Fruit fly (Drosophila melanogaster) whole organism, embryonic: ENCODE results near the gene CG10298.

ENCODE experiments used
- C15 ChIP-seq: fragments of 200-800 bp; sonication (Bioruptor generic); IDR thresholded peaks from 3 replicates; pipeline ENCODE4 v1.3.6; 2022; ENCODE audit warnings: missing biosample characterization, missing genetic modification characterization
- CG15514 ChIP-seq: fragments of 200-800 bp; sonication (Bioruptor generic); optimal IDR thresholded peaks from 3 replicates; lab custom pipeline; 2017; ENCODE audit warnings: missing biosample characterization, missing genetic modification characterization, mild to moderate bottlenecking, moderate library complexity, missing genetic modification reagents
- CG1832 ChIP-seq: fragments of 200-800 bp; sonication (Bioruptor generic); optimal IDR thresholded peaks from 2 replicates; lab custom pipeline; 2017; ENCODE audit warnings: missing biosample characterization, mild to moderate bottlenecking, missing genetic modification characterization, inconsistent platforms
- CG7357 ChIP-seq: fragments of 200-800 bp; sonication (Bioruptor generic); IDR thresholded peaks from 3 replicates; pipeline ENCODE4 v1.3.6; 2022; ENCODE audit warnings: missing biosample characterization, missing genetic modification characterization
- Fer1 ChIP-seq: fragments of 200-800 bp; sonication (Bioruptor generic); optimal IDR thresholded peaks from 2 replicates; lab custom pipeline; 2017; ENCODE audit warnings: missing biosample characterization, mild to moderate bottlenecking, missing genetic modification characterization
- Hr39 ChIP-seq: fragments of >200 bp; optimal IDR thresholded peaks from 2 replicates; lab custom pipeline; 2017
- NFAT ChIP-seq: fragments of 200-800 bp; sonication (Bioruptor generic); IDR thresholded peaks from 2 replicates; pipeline ENCODE4 v1.3.6; 2022; ENCODE audit warnings: missing biosample characterization, missing genetic modification characterization
- Sox102F ChIP-seq: fragments of 200-800 bp; sonication (Bioruptor generic); optimal IDR thresholded peaks from 2 replicates; lab custom pipeline; 2018; ENCODE audit warnings: missing biosample characterization, mild to moderate bottlenecking, missing genetic modification characterization, moderate library complexity
- bbx ChIP-seq: fragments of 200-800 bp; sonication (Bioruptor generic); IDR thresholded peaks from 2 replicates; pipeline ENCODE4 v1.3.6; 2022; ENCODE audit warnings: missing biosample characterization, missing genetic modification characterization; ENCODE audit not compliant: partially characterized antibody
- bsh ChIP-seq, 2 experiments: fragments of 200-800 bp; sonication (Bioruptor generic); optimal IDR thresholded peaks; 2 replicates each; lab custom pipeline; 2017 to 2018; ENCODE audit warnings: mild to moderate bottlenecking in 2 of 2, missing biosample characterization in 2 of 2, missing genetic modification characterization in 2 of 2, moderate library complexity in 1 of 2
- h ChIP-seq: fragments of >200 bp; optimal IDR thresholded peaks from 2 replicates; lab custom pipeline; 2017
- lab ChIP-seq: fragments of 200-800 bp; sonication (Bioruptor generic); optimal IDR thresholded peaks from 3 replicates; lab custom pipeline; 2017; ENCODE audit warnings: missing biosample characterization, missing genetic modification characterization, mild to moderate bottlenecking, moderate library complexity, missing genetic modification reagents
- nau ChIP-seq: fragments of 200-800 bp; sonication (Bioruptor generic); optimal IDR thresholded peaks from 3 replicates; lab custom pipeline; 2017; ENCODE audit warnings: missing biosample characterization, mild to moderate bottlenecking, missing genetic modification characterization, missing genetic modification reagents
- wdn ChIP-seq: fragments of 200-800 bp; sonication (Bioruptor generic); IDR thresholded peaks from 2 replicates; pipeline ENCODE4 v1.3.6; 2022; ENCODE audit warnings: missing biosample characterization, missing genetic modification characterization

- TF ChIP-seq Fer1 (no peak), C15 (GFP tag; lab: Robert Waterston, UW) (no peak), Sox102F (GFP tag; lab: Kevin White, UChicago) (no peak), CG1832 (GFP tag; lab: Kevin White, UChicago) (no peak), lab (GFP tag; lab: Kevin White, UChicago) (no peak), wdn (no peak), nau (no peak), NFAT (GFP tag; lab: Robert Waterston, UW) (no peak), h (lab: Kevin White, UChicago) (no peak), bsh (GFP tag; optimal IDR thresholded peaks at IDR 0.05; lab: Kevin White, UChicago) (no peak), CG7357 (GFP tag; lab: Robert Waterston, UW) (no peak), Hr39 (no peak), CG15514 (GFP tag; lab: Kevin White, UChicago) (no peak), bbx (GFP tag; lab: Robert Waterston, UW) (0 out of 2 replicates have a peak, but pooled peaks have one; percentile 32)
These were observed 40.6 kb downstream of the CG10298 start for dm6 chr3R:6383466-6383769.
